Fruit fly (Drosophila melanogaster) whole organism: ENCODE measurements around the gene CG34345.

ENCODE experiments used
- CG8478 ChIP-seq: fragments of >200 bp; optimal IDR thresholded peaks from 2 replicates; lab custom pipeline; 2018; ENCODE audit warnings: inconsistent platforms
- Dll ChIP-seq: fragments of >200 bp; optimal IDR thresholded peaks from 2 replicates; lab custom pipeline; 2017
- EcR ChIP-seq, 2 experiments: fragments of >200 bp; optimal IDR thresholded peaks; 2 replicates each; lab custom pipeline; 2017; ENCODE audit warnings: missing biosample characterization in 2 of 2, missing genetic modification characterization in 2 of 2, missing genetic modification reagents in 2 of 2
- pan ChIP-seq: fragments of >200 bp; optimal IDR thresholded peaks from 2 replicates; lab custom pipeline; 2017
- psq ChIP-seq: fragments of >200 bp; optimal IDR thresholded peaks from 2 replicates; lab custom pipeline; 2017
- usp ChIP-seq: fragments of >200 bp; optimal IDR thresholded peaks from 2 replicates; lab custom pipeline; 2017; ENCODE audit warnings: missing biosample characterization, missing genetic modification characterization, mixed read lengths

CG34345 gene

dm6 chr2L:6632307-6632706, 9.4 kb downstream of the CG34345 start, which contains the start of gene Oatp26F:
TSS of gene Oatp26F (minus strand) at chr2L:6632407.
- TF ChIP-seq pan (lab: Kevin White, UChicago) (no peak), psq (lab: Kevin White, UChicago) (no peak), Dll (lab: Kevin White, UChicago) (no peak), CG8478 (lab: Kevin White, UChicago) (no peak), EcR (GFP tag; optimal IDR thresholded peaks at IDR 0.05; lab: Kevin White, UChicago) (no peak), usp (no peak)

DNA sequence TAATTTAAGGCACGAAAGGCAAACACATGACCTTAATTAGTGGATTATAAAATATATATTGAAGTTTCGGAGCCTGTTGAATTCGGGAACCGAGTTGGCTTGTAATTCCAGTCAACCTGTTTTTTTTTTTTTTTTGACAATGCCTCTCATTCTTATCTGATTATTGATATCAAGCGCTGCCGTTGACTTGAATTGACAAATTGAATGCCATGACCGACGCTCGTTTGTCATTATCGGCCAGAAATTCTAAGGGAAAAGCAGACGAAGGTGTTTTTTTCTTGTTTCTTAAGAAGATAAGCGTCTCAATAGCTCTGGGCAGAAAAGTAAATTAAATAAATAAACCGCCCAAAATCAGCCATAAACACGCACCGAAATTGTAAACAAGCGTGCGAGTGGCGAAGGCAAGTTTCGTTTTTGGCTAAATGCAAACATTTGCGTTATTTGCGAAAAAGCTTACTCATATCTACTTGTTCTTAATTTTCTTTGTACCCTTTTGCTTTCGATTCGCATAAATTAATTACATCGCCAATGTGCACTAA, 20.4 kb downstream of the CG34345 start:
- no peak for TF ChIP-seq Dll (lab: Kevin White, UChicago)
- TF ChIP-seq psq (lab: Kevin White, UChicago), result no peak
- TF ChIP-seq pan (lab: Kevin White, UChicago), result no peak

- TF ChIP-seq CG8478 (lab: Kevin White, UChicago) (no peak), Dll (lab: Kevin White, UChicago) (no peak), psq (lab: Kevin White, UChicago) (no peak), pan (lab: Kevin White, UChicago) (no peak), usp (no peak), EcR (GFP tag; optimal IDR thresholded peaks at IDR 0.05; lab: Kevin White, UChicago) (no peak)
These were observed 21.6 kb downstream of the CG34345 start for dm6 chr2L:6644421-6645059.

dm6 chr2L:6647103-6647711, 24.3 kb downstream of the CG34345 start:
- TF ChIP-seq EcR (GFP tag; optimal IDR thresholded peaks at IDR 0.05; lab: Kevin White, UChicago) (no peak), usp (no peak), Dll (lab: Kevin White, UChicago) (no peak), pan (lab: Kevin White, UChicago) (no peak), psq (lab: Kevin White, UChicago) (no peak), CG8478 (lab: Kevin White, UChicago) (no peak)

- TF ChIP-seq psq (lab: Kevin White, UChicago), result no peak
- TF ChIP-seq usp, result no peak
- no peak for TF ChIP-seq CG8478 (lab: Kevin White, UChicago)
- TF ChIP-seq EcR (GFP tag; optimal IDR thresholded peaks at IDR 0.05; lab: Kevin White, UChicago), result no peak
- TF ChIP-seq Dll (lab: Kevin White, UChicago), result no peak
- no peak for TF ChIP-seq pan (lab: Kevin White, UChicago)
These were observed 25.3 kb downstream of the CG34345 start for dm6 chr2L:6648163-6648628.

DNA sequence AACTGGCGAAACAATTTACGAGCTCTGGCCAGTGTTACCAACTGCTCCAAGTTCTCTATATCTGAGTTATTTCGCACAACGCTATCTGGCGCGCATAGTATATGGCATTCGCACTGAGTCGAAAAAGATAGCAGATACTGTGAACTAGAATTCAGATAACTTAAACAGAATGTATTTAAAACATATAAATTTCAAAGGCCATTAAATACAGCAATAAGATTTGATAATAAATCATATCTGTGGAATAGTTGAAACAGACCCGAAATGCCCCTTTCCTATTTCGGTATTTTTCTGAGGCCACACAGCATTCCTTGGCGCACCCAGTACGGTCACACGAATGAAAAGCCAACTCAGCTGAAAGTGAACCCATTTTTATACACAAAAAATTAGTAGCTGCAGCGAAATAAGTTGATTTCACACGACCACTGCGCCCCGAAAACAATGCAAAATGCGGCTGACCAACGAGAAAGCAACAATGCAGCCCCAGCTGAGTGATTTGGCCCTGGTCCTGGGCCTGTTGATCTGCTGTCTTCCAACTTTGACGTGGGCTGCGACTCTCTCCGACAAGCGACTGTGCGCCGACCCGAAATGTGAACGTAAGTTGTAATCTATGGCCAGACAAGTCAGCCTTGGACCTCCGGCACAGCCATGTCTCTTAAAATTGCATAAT, 26.3 kb downstream of the CG34345 start, which contains the start of the genes CG31635 and Tango1:
CG31635 (minus strand) TSS at position 30 of the 670 bp plus-strand sequence.
Tango1 (plus strand) TSS at position 304 of the 670 bp plus-strand sequence.
- TF ChIP-seq EcR (GFP tag; optimal IDR thresholded peaks at IDR 0.05; lab: Kevin White, UChicago) (no peak), Dll (lab: Kevin White, UChicago) (no peak), usp (no peak), CG8478 (lab: Kevin White, UChicago) (no peak), psq (lab: Kevin White, UChicago) (no peak), pan (lab: Kevin White, UChicago) (no peak)

DNA sequence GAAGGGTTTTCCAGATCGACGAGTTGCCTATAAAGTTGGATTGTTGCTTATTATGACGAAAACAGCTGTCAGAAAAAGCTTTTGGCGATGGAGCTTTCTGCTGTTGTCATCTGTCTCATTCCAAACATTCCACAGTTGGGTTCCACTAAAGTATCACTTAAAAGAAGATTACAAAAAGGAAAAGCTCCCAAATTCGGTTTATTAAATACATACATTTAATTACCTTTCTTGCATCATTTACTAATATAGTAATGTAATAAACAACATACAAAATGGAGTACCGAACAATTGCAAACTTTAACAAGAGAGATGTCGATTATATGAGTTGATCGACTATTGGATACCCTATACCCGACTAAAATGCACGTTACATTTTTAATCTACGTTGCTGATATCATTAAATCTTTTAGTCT, 33.4 kb downstream of the CG34345 start, which contains the start of gene CG31633:
CG31633 (minus strand) TSS at position 58 of the 413 bp plus-strand sequence.
- TF ChIP-seq pan (lab: Kevin White, UChicago) (no peak), usp (no peak), psq (lab: Kevin White, UChicago) (no peak), Dll (lab: Kevin White, UChicago) (no peak), EcR (GFP tag; optimal IDR thresholded peaks at IDR 0.05; lab: Kevin White, UChicago) (no peak), CG8478 (lab: Kevin White, UChicago) (no peak)

DNA sequence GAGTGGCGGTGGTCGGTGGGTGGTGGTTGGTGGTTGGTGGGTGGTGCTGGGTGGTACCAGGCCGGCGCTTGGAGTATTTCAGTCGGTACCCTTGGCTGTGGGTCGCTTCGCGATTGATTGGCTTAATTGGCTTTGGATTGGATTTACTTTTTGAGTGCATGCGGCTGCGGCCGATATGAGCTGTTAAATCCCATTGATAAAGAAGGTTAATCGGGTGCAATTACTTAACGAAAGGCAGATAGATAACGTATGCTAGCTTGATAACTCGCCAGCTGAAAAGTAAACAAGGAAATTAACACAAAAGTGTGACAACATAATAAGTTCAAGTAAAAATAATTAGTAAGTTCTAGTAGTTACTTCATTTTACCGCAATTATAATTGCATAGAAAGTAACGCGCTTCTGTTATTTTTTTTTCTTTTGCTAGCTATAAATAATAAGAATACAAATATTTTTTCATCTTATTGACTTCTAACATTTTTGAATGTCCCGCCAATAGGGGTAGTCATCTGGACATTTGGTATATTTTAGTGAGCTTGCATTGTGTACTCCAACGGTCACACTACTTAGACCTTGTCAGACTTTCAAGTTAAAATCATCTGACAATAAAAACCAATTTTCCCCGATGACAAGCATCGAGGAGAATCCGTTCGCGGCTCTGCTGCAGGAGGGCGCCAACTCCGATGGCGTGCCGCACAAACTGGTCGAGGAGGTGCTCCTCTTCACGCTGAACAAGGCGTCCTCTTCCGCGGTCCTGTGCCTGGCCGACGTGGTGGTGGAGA, 35.2 kb downstream of the CG34345 start, which contains the start of the genes CG31636 and Ube4A:
CG31636 (minus strand) TSS at position 184 of the 780 bp plus-strand sequence.
Ube4A (plus strand) TSS at position 549 of the 780 bp plus-strand sequence.
- TF ChIP-seq Dll (lab: Kevin White, UChicago) (no peak), pan (lab: Kevin White, UChicago) (peak; percentile 54)

dm6 chr2L:6663562-6664051, 40.7 kb downstream of the CG34345 start, which contains the start of the genes CG13771, CG34310 and cup:
TSS of gene CG13771 (minus strand) at chr2L:6663612.
TSS of gene CG34310 (plus strand) at chr2L:6663664.
TSS of gene cup (plus strand) at chr2L:6663664.
- TF ChIP-seq Dll (lab: Kevin White, UChicago), result no peak
- TF ChIP-seq CG8478 (lab: Kevin White, UChicago), result no peak
- TF ChIP-seq psq (lab: Kevin White, UChicago), result no peak
- TF ChIP-seq EcR (GFP tag; optimal IDR thresholded peaks at IDR 0.05; lab: Kevin White, UChicago), result no peak
- no peak for TF ChIP-seq pan (lab: Kevin White, UChicago)
- no peak for TF ChIP-seq usp

dm6 chr2L:6667719-6668325, 44.9 kb downstream of the CG34345 start, which contains the start of gene Galt:
TSS of gene Galt (minus strand) at chr2L:6668033.
- no peak for TF ChIP-seq pan (lab: Kevin White, UChicago)
- TF ChIP-seq usp, result no peak
- TF ChIP-seq CG8478 (lab: Kevin White, UChicago), result no peak
- no peak for TF ChIP-seq EcR (GFP tag; optimal IDR thresholded peaks at IDR 0.05; lab: Kevin White, UChicago)
- TF ChIP-seq Dll (lab: Kevin White, UChicago), result no peak
- no peak for TF ChIP-seq psq (lab: Kevin White, UChicago)
